Worm (Caenorhabditis elegans): ENCODE measurements around the gene str-115.

str-115 gene

ce11 chrV:11235876-11236275 lies 33.0 kb upstream of the str-115 start:
- TF ChIP-seq tbp1 (GFP tag; optimal IDR thresholded peaks at IDR 0.05), result no peak
- TF ChIP-seq ets-4 (GFP tag; optimal IDR thresholded peaks at IDR 0.05), result peak; percentile 14
- TF ChIP-seq nhr-80 (tag; optimal IDR thresholded peaks at IDR 0.05), result peak; percentile 81

ce11 chrV:11239187-11239725 lies 29.6 kb upstream of the str-115 start, which contains the start of the genes dvc-1 and ima-1:
Gene dvc-1, minus strand, starts transcription at chrV:11239331.
Gene ima-1, plus strand, starts transcription at chrV:11239675.
- TF ChIP-seq ceh-91 (GFP tag; IDR thresholded peaks at IDR 0.05) (peak; percentile 94), ceh-40 (GFP tag; IDR thresholded peaks at IDR 0.05) (0 out of 2 replicates have a peak, but pooled peaks have one; percentile 41), egrh-3 (GFP tag; IDR thresholded peaks at IDR 0.05) (peak; percentile 48; the same call in 1 of the 2 replicates), unc-62 (GFP tag; optimal IDR thresholded peaks at IDR 0.05) (no peak), aptf-2 (GFP tag; conservative IDR thresholded peaks at IDR 0.05) (0 out of 2 replicates have a peak, but pooled peaks have one; percentile 18), lin-26 (GFP tag; IDR thresholded peaks at IDR 0.05) (peak; percentile 78), Y67H2A.10 (GFP tag; conservative IDR thresholded peaks at IDR 0.05) (peak; percentile 77), F37B4.10 (GFP tag; IDR thresholded peaks at IDR 0.05) (0 out of 2 replicates have a peak, but pooled peaks have one; percentile 49), ztf-25 (GFP tag; IDR thresholded peaks at IDR 0.05) (peak; percentile 86), hsf-1 (GFP tag; IDR thresholded peaks at IDR 0.05) (peak; percentile 85; the same call in 1 of the 2 replicates), ceh-79 (tag; optimal IDR thresholded peaks at IDR 0.05) (no peak), him-1 (tag; optimal IDR thresholded peaks at IDR 0.05) (peak; percentile 66), gei-17 (GFP tag; optimal IDR thresholded peaks at IDR 0.05) (no peak), sptf-2 (GFP tag; optimal IDR thresholded peaks at IDR 0.05) (no peak), T26A5.8 (tag; optimal IDR thresholded peaks at IDR 0.05) (no peak), Y79H2A.3 (GFP tag; conservative IDR thresholded peaks at IDR 0.05) (peak; percentile 55; the same call in 1 of the 2 replicates), hmg-1.2 (GFP tag; IDR thresholded peaks at IDR 0.05) (peak; percentile 70; the same call in 1 of the 2 replicates), efl-1 (GFP tag; optimal IDR thresholded peaks at IDR 0.05) (peak; percentile 99), madf-3 (GFP tag; IDR thresholded peaks at IDR 0.05) (peak; percentile 92), ztf-3 (GFP tag; optimal IDR thresholded peaks at IDR 0.05) (no peak), athp-1 (tag; optimal IDR thresholded peaks at IDR 0.05) (peak; percentile 80), dpff-1 (tag; optimal IDR thresholded peaks at IDR 0.05) (no peak), Y53G8AR.9 (GFP tag; conservative IDR thresholded peaks at IDR 0.05) (peak; percentile 60), dox-1 (GFP tag; IDR thresholded peaks at IDR 0.05) (peak; percentile 95), F22D6.2 (tag; optimal IDR thresholded peaks at IDR 0.05) (no peak), tbp1 (GFP tag; optimal IDR thresholded peaks at IDR 0.05) (peak; percentile 63), D2030.7 (GFP tag; IDR thresholded peaks at IDR 0.05) (peak; percentile 91), ccch-3 (GFP tag; optimal IDR thresholded peaks at IDR 0.05) (no peak), madf-6 (GFP tag; IDR thresholded peaks at IDR 0.05) (peak; percentile 98), die-1 (tag; optimal IDR thresholded peaks at IDR 0.05) (peak; percentile 72), snpc-1.1 (tag; optimal IDR thresholded peaks at IDR 0.05; ENCODE audit: insufficient read depth) (peak; percentile 37), ztf-18 (tag; optimal IDR thresholded peaks at IDR 0.05) (peak; percentile 67), rpc-1 (optimal IDR thresholded peaks at IDR 0.05) (peak; percentile 33), rpc-1 (tag; optimal IDR thresholded peaks at IDR 0.05) (no peak), fkh-3 (tag; optimal IDR thresholded peaks at IDR 0.05) (no peak), nhr-90 (tag; optimal IDR thresholded peaks at IDR 0.05) (no peak), attf-3 (GFP tag; conservative IDR thresholded peaks at IDR 0.05) (peak; percentile 60; the same call in 1 of the 2 replicates), mes-4 (tag; optimal IDR thresholded peaks at IDR 0.05) (no peak), dpl-1 (GFP tag; optimal IDR thresholded peaks at IDR 0.05) (peak; percentile 88), lin-35 (GFP tag; optimal IDR thresholded peaks at IDR 0.05) (peak; percentile 8 to 59 (median 43)), Y53F4B.3 (GFP tag; IDR thresholded peaks at IDR 0.05) (no peak), bed-2 (GFP tag; IDR thresholded peaks at IDR 0.05) (0 out of 2 replicates have a peak, but pooled peaks have one; percentile 62), nfya-1 (tag; optimal IDR thresholded peaks at IDR 0.05; ENCODE audit: borderline replicate concordance, insufficient read depth) (no peak), K12H6.12 (tag; optimal IDR thresholded peaks at IDR 0.05) (peak; percentile 32), ZK185.1 (tag; optimal IDR thresholded peaks at IDR 0.05; ENCODE audit: poor library complexity, severe bottlenecking) (no peak)

Measured in whole organism, young adult.